Fruit fly (Drosophila melanogaster) Kc167 (cell line): ENCODE data around the gene CG13894.

Experiments used
- Myc ChIP-seq: fragments of >200 bp; optimal IDR thresholded peaks from 2 replicates; lab custom pipeline; 2017; ENCODE audit warnings: missing external identifiers
- Sin3A ChIP-seq: fragments of >200 bp; optimal IDR thresholded peaks from 2 replicates; lab custom pipeline; 2018; ENCODE audit warnings: missing external identifiers
- h ChIP-seq: fragments of >200 bp; optimal IDR thresholded peaks from 3 replicates; lab custom pipeline; 2018; ENCODE audit warnings: missing external identifiers
- insv ChIP-seq: fragments of >200 bp; optimal IDR thresholded peaks from 3 replicates; lab custom pipeline; 2018; ENCODE audit warnings: missing external identifiers
- psq ChIP-seq: fragments of >200 bp; optimal IDR thresholded peaks from 2 replicates; lab custom pipeline; 2017; ENCODE audit warnings: missing external identifiers

- TF ChIP-seq h: no peak
- no peak for TF ChIP-seq Myc (lab: Kevin White, UChicago)
- TF ChIP-seq psq: no peak
- no peak for TF ChIP-seq insv (lab: Kevin White, UChicago)
- no peak for TF ChIP-seq Sin3A
Observed at dm6 chr3L:647529-647928, 51.4 kb downstream of the CG13894 start.
